Worm (Caenorhabditis elegans) whole organism, L1 larva: ENCODE data around the gene T25D1.1.
A peak's percentile ranks its signal among the peaks of the same experiment; 100 is the strongest.

Source experiments
- F16B12.6 ChIP-seq: fragments of 150-350 bp; optimal IDR thresholded peaks from 2 replicates; lab custom pipeline; 2014; ENCODE audit warnings: missing biosample characterization, missing genetic modification characterization
- Y116A8C.19 ChIP-seq: sonication (generic microtip); optimal IDR thresholded peaks from 2 replicates; lab custom pipeline; 2016; ENCODE audit warnings: missing compliant biosample characterization, missing genetic modification characterization, borderline replicate concordance
- aha-1 ChIP-seq: fragments of 150-350 bp; optimal IDR thresholded peaks from 2 replicates; lab custom pipeline; 2014; ENCODE audit warnings: missing biosample characterization, missing genetic modification characterization
- aly-2 ChIP-seq: fragments of 150-350 bp; optimal IDR thresholded peaks from 2 replicates; lab custom pipeline; 2014; ENCODE audit warnings: missing biosample characterization, missing genetic modification characterization
- blmp-1 ChIP-seq: fragments of 150-350 bp; optimal IDR thresholded peaks from 2 replicates; lab custom pipeline; 2014; ENCODE audit warnings: missing biosample characterization, missing genetic modification characterization
- dpl-1 ChIP-seq, 3 experiments: fragments of 150-350 bp in 2 of 3; sonication (generic microtip) in 1 of 3; optimal IDR thresholded peaks; 2 replicates each; lab custom pipeline; 2014 to 2017; ENCODE audit warnings: missing biosample characterization in 3 of 3, missing genetic modification characterization in 3 of 3, missing genetic modification reagents in 3 of 3
- dsc-1 ChIP-seq: sonication (generic microtip); optimal IDR thresholded peaks from 2 replicates; lab custom pipeline; 2016; ENCODE audit warnings: mild to moderate bottlenecking, missing genetic modification characterization, missing compliant biosample characterization
- egl-13 ChIP-seq: sonication (generic microtip); optimal IDR thresholded peaks from 2 replicates; lab custom pipeline; 2016; ENCODE audit warnings: missing genotype, missing genetic modification reagents, missing genetic modification characterization, missing compliant biosample characterization
- elt-2 ChIP-seq: sonication (generic microtip); optimal IDR thresholded peaks from 2 replicates; lab custom pipeline; 2016; ENCODE audit warnings: missing genetic modification characterization, mild to moderate bottlenecking, inconsistent platforms, missing compliant biosample characterization, missing genetic modification reagents
- elt-3 ChIP-seq, 6 experiments: fragments of 150-350 bp in 1 of 6; sonication (generic microtip); optimal IDR thresholded peaks; 2 replicates each; lab custom pipeline; 2017 to 2018; ENCODE audit warnings: missing biosample characterization in 6 of 6, missing genetic modification characterization in 6 of 6, inconsistent platforms in 1 of 6
- fkh-10 ChIP-seq: sonication (generic microtip); optimal IDR thresholded peaks from 2 replicates; lab custom pipeline; 2017; ENCODE audit warnings: missing biosample characterization, missing genetic modification reagents, missing genetic modification characterization
- fkh-8 ChIP-seq: sonication (generic microtip); optimal IDR thresholded peaks from 2 replicates; lab custom pipeline; 2016; ENCODE audit warnings: mild to moderate bottlenecking, missing genetic modification characterization, missing compliant biosample characterization
- grh-1 ChIP-seq: fragments of 200-800 bp; sonication (Bioruptor generic); IDR thresholded peaks from 2 replicates; pipeline ENCODE4 v1.3.6; 2022; ENCODE audit warnings: missing genetic modification reagents, missing genetic modification characterization, missing compliant biosample characterization
- irx-1 ChIP-seq: sonication (generic microtip); optimal IDR thresholded peaks from 2 replicates; lab custom pipeline; 2016; ENCODE audit warnings: missing genetic modification characterization, missing compliant biosample characterization
- isw-1 ChIP-seq: fragments of 200-800 bp; sonication (Bioruptor generic); IDR thresholded peaks from 2 replicates; pipeline ENCODE4 v1.3.6; 2022; ENCODE audit warnings: missing genetic modification characterization, missing compliant biosample characterization
- lin-14 ChIP-seq: fragments of 200-800 bp; sonication (Bioruptor generic); optimal IDR thresholded peaks from 2 replicates; lab custom pipeline; 2018; ENCODE audit warnings: mild to moderate bottlenecking, missing genetic modification characterization, moderate library complexity, missing compliant biosample characterization
- lin-35 ChIP-seq, 2 experiments: fragments of 150-350 bp; optimal IDR thresholded peaks; 2 replicates each; lab custom pipeline; 2014; ENCODE audit warnings: missing biosample characterization in 2 of 2, missing genetic modification characterization in 2 of 2, missing genetic modification reagents in 2 of 2
- lin-39 ChIP-seq: fragments of 150-350 bp; optimal IDR thresholded peaks from 2 replicates; lab custom pipeline; 2014; ENCODE audit warnings: missing biosample characterization, missing genetic modification reagents, missing genetic modification characterization
- lsy-2 ChIP-seq, 2 experiments: fragments of 150-350 bp; optimal IDR thresholded peaks; 2 replicates each; lab custom pipeline; 2014; ENCODE audit warnings: missing biosample characterization in 2 of 2, missing genetic modification characterization in 2 of 2
- mab-9 ChIP-seq: fragments of 200-800 bp; sonication (Bioruptor generic); IDR thresholded peaks from 2 replicates; pipeline ENCODE4 v1.3.6; 2022; ENCODE audit warnings: missing genetic modification reagents, missing genetic modification characterization, missing compliant biosample characterization
- mef-2 ChIP-seq: fragments of 150-350 bp; optimal IDR thresholded peaks from 2 replicates; lab custom pipeline; 2014; ENCODE audit warnings: missing biosample characterization, missing genetic modification characterization
- mep-1 ChIP-seq: fragments of 150-350 bp; optimal IDR thresholded peaks from 2 replicates; lab custom pipeline; 2014; ENCODE audit warnings: missing biosample characterization, missing genetic modification characterization
- nhr-12 ChIP-seq: sonication (generic microtip); optimal IDR thresholded peaks from 2 replicates; lab custom pipeline; 2017; ENCODE audit warnings: missing biosample characterization, missing genetic modification characterization
- nhr-19 ChIP-seq: fragments of 200-800 bp; sonication (Bioruptor generic); conservative IDR thresholded peaks from 2 replicates; pipeline ENCODE4 v1.3.6; 2022; ENCODE audit warnings: missing genetic modification characterization, missing compliant biosample characterization
- nhr-71 ChIP-seq: sonication (generic microtip); optimal IDR thresholded peaks from 2 replicates; lab custom pipeline; 2016; ENCODE audit warnings: mild to moderate bottlenecking, missing genetic modification characterization, moderate library complexity, missing compliant biosample characterization
- rnt-1 ChIP-seq: sonication (generic microtip); optimal IDR thresholded peaks from 2 replicates; lab custom pipeline; 2016; ENCODE audit warnings: mild to moderate bottlenecking, missing genetic modification characterization, moderate library complexity, missing compliant biosample characterization
- skn-1 ChIP-seq: fragments of 150-350 bp; optimal IDR thresholded peaks from 2 replicates; lab custom pipeline; 2014; ENCODE audit warnings: missing biosample characterization, missing genetic modification characterization
- swsn-7 ChIP-seq: sonication (generic microtip); optimal IDR thresholded peaks from 2 replicates; lab custom pipeline; 2016; ENCODE audit warnings: missing genetic modification characterization, missing compliant biosample characterization
- unc-130 ChIP-seq: fragments of 150-350 bp; optimal IDR thresholded peaks from 2 replicates; lab custom pipeline; 2017; ENCODE audit warnings: missing biosample characterization, missing genetic modification characterization, inconsistent platforms
- unc-30 ChIP-seq: sonication (generic microtip); optimal IDR thresholded peaks from 2 replicates; lab custom pipeline; 2017; ENCODE audit warnings: missing biosample characterization, missing genetic modification characterization
- unc-86 ChIP-seq: sonication (generic microtip); optimal IDR thresholded peaks from 2 replicates; lab custom pipeline; 2016; ENCODE audit warnings: missing genetic modification characterization, missing compliant biosample characterization
- xbp-1 ChIP-seq: sonication (generic microtip); optimal IDR thresholded peaks from 2 replicates; lab custom pipeline; 2016; ENCODE audit warnings: missing genetic modification characterization, missing compliant biosample characterization
- zip-4 ChIP-seq: fragments of 200-800 bp; sonication (Bioruptor generic); optimal IDR thresholded peaks from 2 replicates; lab custom pipeline; 2018; ENCODE audit warnings: mild to moderate bottlenecking, missing genetic modification characterization, moderate library complexity, missing compliant biosample characterization
- ztf-11 ChIP-seq, 2 experiments: sonication (generic microtip); optimal IDR thresholded peaks; 2 replicates each; lab custom pipeline; 2016 to 2017; ENCODE audit warnings: missing genetic modification characterization in 2 of 2, missing biosample characterization in 1 of 2, missing compliant biosample characterization in 1 of 2
- ztf-4 ChIP-seq: fragments of 150-350 bp; optimal IDR thresholded peaks from 2 replicates; lab custom pipeline; 2014; ENCODE audit warnings: missing biosample characterization, missing genetic modification characterization

The T25D1.1 gene

ce11 chrX:16484681-16485080, 34.9 kb upstream of the T25D1.1 start (continued):
- TF ChIP-seq swsn-7 (tag; lab: Kevin White, UChicago): peak; percentile 18
- TF ChIP-seq mef-2 (tag; lab: Kevin White, UChicago): no peak
- TF ChIP-seq unc-86 (tag; lab: Kevin White, UChicago): peak; percentile 22
- TF ChIP-seq ztf-4 (tag; lab: Kevin White, UChicago): no peak
- no peak for TF ChIP-seq elt-2 (tag; lab: Kevin White, UChicago)
- TF ChIP-seq dsc-1 (tag; lab: Kevin White, UChicago): peak; percentile 40
- no peak for TF ChIP-seq ztf-11 (tag; optimal IDR thresholded peaks at IDR 0.05; lab: Kevin White, UChicago)
- TF ChIP-seq lsy-2 (tag; optimal IDR thresholded peaks at IDR 0.05; lab: Kevin White, UChicago): peak in 1 of 2 experiments; percentile 59
- peak; percentile 69 for TF ChIP-seq nhr-71 (tag; lab: Kevin White, UChicago)
- no peak for TF ChIP-seq Y116A8C.19 (tag; lab: Kevin White, UChicago)
- TF ChIP-seq xbp-1: no peak
- TF ChIP-seq blmp-1 (tag; lab: Kevin White, UChicago): no peak
- TF ChIP-seq isw-1 (GFP tag; lab: Robert Waterston, UW): peak; percentile 13; the same call in 1 of the 2 replicates
- peak; percentile 64 for TF ChIP-seq mep-1 (tag; lab: Kevin White, UChicago)
- peak; percentile 93 for TF ChIP-seq lin-14
- peak; percentile 56 for TF ChIP-seq fkh-8 (tag; lab: Kevin White, UChicago)

ce11 chrX:16485322-16485721, 34.3 kb upstream of the T25D1.1 start:
- TF ChIP-seq nhr-12 (tag; lab: Kevin White, UChicago): no peak
- TF ChIP-seq fkh-10 (GFP tag; lab: Kevin White, UChicago): peak; percentile 29

ce11 chrX:16487068-16487658, 32.5 kb upstream of the T25D1.1 start, which contains the start of gene cah-3:
Gene cah-3 (plus strand): TSS chrX:16487481.
- TF ChIP-seq unc-130 (no peak), F16B12.6 (no peak), lin-14 (peak; percentile 51), elt-2 (tag; lab: Kevin White, UChicago) (peak; percentile 38), aha-1 (tag; lab: Kevin White, UChicago) (no peak), skn-1 (tag; lab: Kevin White, UChicago) (no peak), lin-35 (GFP tag; optimal IDR thresholded peaks at IDR 0.05; lab: Kevin White, UChicago) (no peak), lin-39 (tag; lab: Kevin White, UChicago) (no peak), xbp-1 (no peak), unc-30 (tag; lab: Kevin White, UChicago) (no peak), fkh-10 (GFP tag; lab: Kevin White, UChicago) (peak; percentile 67)

- TF ChIP-seq mab-9 (GFP tag; lab: Robert Waterston, UW) (no peak), blmp-1 (tag; lab: Kevin White, UChicago) (no peak), lsy-2 (tag; optimal IDR thresholded peaks at IDR 0.05; lab: Kevin White, UChicago) (no peak), irx-1 (no peak), rnt-1 (tag; lab: Kevin White, UChicago) (no peak), aly-2 (tag; lab: Kevin White, UChicago) (no peak), egl-13 (tag; lab: Kevin White, UChicago) (no peak), elt-3 (tag; optimal IDR thresholded peaks at IDR 0.05; lab: Kevin White, UChicago) (no peak), lin-14 (no peak), fkh-10 (GFP tag; lab: Kevin White, UChicago) (no peak), zip-4 (no peak), isw-1 (GFP tag; lab: Robert Waterston, UW) (no peak), dpl-1 (GFP tag; optimal IDR thresholded peaks at IDR 0.05; lab: Kevin White, UChicago) (no peak), grh-1 (no peak), nhr-19 (GFP tag; lab: Robert Waterston, UW) (no peak), fkh-8 (tag; lab: Kevin White, UChicago) (no peak), unc-130 (no peak)
These were observed 28.9 kb upstream of the T25D1.1 start for ce11 chrX:16490753-16491152.
